Worm (Caenorhabditis elegans) whole organism, mixed stage, embryonic: ENCODE measurements around the gene F36G9.15.

Experiments
- ceh-39 ChIP-seq: fragments of 150-350 bp; optimal IDR thresholded peaks from 2 replicates; lab custom pipeline; 2014; ENCODE audit warnings: missing biosample characterization, missing genetic modification characterization
- cnd-1 ChIP-seq: fragments of 200-800 bp; sonication (Bioruptor generic); optimal IDR thresholded peaks from 2 replicates; lab custom pipeline; 2018; ENCODE audit warnings: mild to moderate bottlenecking, missing genetic modification characterization, missing compliant biosample characterization
- drap-1 ChIP-seq: fragments of 200-800 bp; sonication (Bioruptor generic); optimal IDR thresholded peaks from 3 replicates; lab custom pipeline; 2018; ENCODE audit warnings: mild to moderate bottlenecking, missing genetic modification characterization, missing compliant biosample characterization
- elt-1 ChIP-seq: sonication (generic microtip); optimal IDR thresholded peaks from 2 replicates; lab custom pipeline; 2017; ENCODE audit warnings: missing genetic modification characterization, mild to moderate bottlenecking, missing compliant biosample characterization, antibody characterized with exemption, moderate library complexity, borderline replicate concordance; ENCODE audit not compliant: insufficient read depth
- elt-3 ChIP-seq: fragments of 150-350 bp; optimal IDR thresholded peaks from 2 replicates; lab custom pipeline; 2014; ENCODE audit warnings: missing biosample characterization, missing genetic modification characterization
- lsy-2 ChIP-seq: fragments of 150-350 bp; optimal IDR thresholded peaks from 2 replicates; lab custom pipeline; 2014; ENCODE audit warnings: missing biosample characterization, missing genetic modification characterization
- nhr-12 ChIP-seq: fragments of 150-350 bp; optimal IDR thresholded peaks from 2 replicates; lab custom pipeline; 2014; ENCODE audit warnings: missing biosample characterization, missing genetic modification characterization
- nhr-2 ChIP-seq: fragments of 150-350 bp; optimal IDR thresholded peaks from 2 replicates; lab custom pipeline; 2014; ENCODE audit warnings: missing biosample characterization, missing genetic modification characterization
- nhr-76 ChIP-seq: sonication (generic microtip); optimal IDR thresholded peaks from 2 replicates; lab custom pipeline; 2017; ENCODE audit warnings: missing biosample characterization, missing genetic modification characterization
- snpc-4 ChIP-seq: fragments of 150-350 bp; optimal IDR thresholded peaks from 2 replicates; lab custom pipeline; 2014; ENCODE audit warnings: missing biosample characterization, missing genetic modification characterization
- sptf-1 ChIP-seq: sonication (generic microtip); optimal IDR thresholded peaks from 2 replicates; lab custom pipeline; 2017; ENCODE audit warnings: mild to moderate bottlenecking, missing genetic modification characterization, moderate library complexity, missing compliant biosample characterization
- unc-39 ChIP-seq: fragments of 150-350 bp; optimal IDR thresholded peaks from 2 replicates; lab custom pipeline; 2014; ENCODE audit warnings: missing biosample characterization, missing genetic modification characterization
- unc-62 ChIP-seq: fragments of 150-350 bp; optimal IDR thresholded peaks from 2 replicates; lab custom pipeline; 2014; ENCODE audit warnings: missing biosample characterization, missing genetic modification reagents, missing genetic modification characterization
- ztf-11 ChIP-seq: fragments of 150-350 bp; optimal IDR thresholded peaks from 2 replicates; lab custom pipeline; 2014; ENCODE audit warnings: missing biosample characterization, missing genetic modification characterization

DNA sequence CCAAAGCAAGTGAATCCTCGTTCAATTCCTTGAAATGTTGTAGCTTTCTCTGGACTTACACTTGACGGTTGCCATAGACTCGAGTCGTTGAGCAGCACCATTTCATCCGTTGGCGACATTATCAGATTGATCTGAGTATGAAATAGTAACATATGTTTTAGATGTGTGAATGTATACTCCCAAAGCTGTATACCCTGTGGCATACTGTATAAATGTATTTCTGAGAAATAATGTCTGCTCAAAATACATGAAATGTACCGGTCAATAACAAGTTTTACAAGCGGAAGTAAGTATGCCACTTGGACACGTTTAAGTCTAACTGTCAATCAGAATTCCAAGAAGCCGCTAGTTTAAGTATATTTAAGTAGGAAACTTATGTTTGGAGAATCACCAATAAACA, 21.6 kb upstream of the F36G9.15 start, which contains the start of gene str-233:
- no peak for TF ChIP-seq ztf-11 (tag; lab: Kevin White, UChicago)
- TF ChIP-seq sptf-1 (tag; lab: Kevin White, UChicago): no peak
- no peak for TF ChIP-seq elt-1 (tag; lab: Kevin White, UChicago)
- TF ChIP-seq unc-39 (tag; lab: Kevin White, UChicago): no peak
- no peak for TF ChIP-seq elt-3
- no peak for TF ChIP-seq cnd-1 (tag; lab: Kevin White, UChicago)
- no peak for TF ChIP-seq drap-1 (GFP tag; lab: Kevin White, UChicago)
- no peak for TF ChIP-seq nhr-2 (tag; lab: Kevin White, UChicago)
- TF ChIP-seq unc-62: no peak
- no peak for TF ChIP-seq snpc-4 (tag; lab: Kevin White, UChicago)
- no peak for TF ChIP-seq nhr-12 (tag; lab: Kevin White, UChicago)
- TF ChIP-seq ceh-39 (tag; lab: Kevin White, UChicago): no peak
- TF ChIP-seq lsy-2 (tag; lab: Kevin White, UChicago): no peak
- no peak for TF ChIP-seq nhr-76
